Worm (Caenorhabditis elegans) whole organism, L2 larva: ENCODE data around the gene F59B10.2.

Experiments used
- C34F6.9 ChIP-seq: fragments of 150-350 bp; optimal IDR thresholded peaks from 2 replicates; lab custom pipeline; 2014; ENCODE audit warnings: missing biosample characterization, missing genetic modification characterization
- F13H6.1 ChIP-seq: sonication (generic microtip); optimal IDR thresholded peaks from 2 replicates; lab custom pipeline; 2016; ENCODE audit warnings: missing genetic modification characterization, missing compliant biosample characterization
- alr-1 ChIP-seq: fragments of 150-350 bp; optimal IDR thresholded peaks from 2 replicates; lab custom pipeline; 2014; ENCODE audit warnings: missing biosample characterization, missing genetic modification characterization
- aly-2 ChIP-seq: fragments of 150-350 bp; optimal IDR thresholded peaks from 2 replicates; lab custom pipeline; 2014; ENCODE audit warnings: missing biosample characterization, missing genetic modification characterization
- blmp-1 ChIP-seq: sonication (generic microtip); optimal IDR thresholded peaks from 2 replicates; lab custom pipeline; 2017; ENCODE audit warnings: missing genetic modification characterization, mild to moderate bottlenecking, missing compliant biosample characterization, antibody characterized with exemption, moderate library complexity; ENCODE audit not compliant: insufficient read depth
- ceh-16 ChIP-seq: fragments of 150-350 bp; optimal IDR thresholded peaks from 2 replicates; lab custom pipeline; 2014; ENCODE audit warnings: missing biosample characterization, missing genetic modification characterization
- ceh-82 ChIP-seq: fragments of 150-350 bp; optimal IDR thresholded peaks from 2 replicates; lab custom pipeline; 2014; ENCODE audit warnings: missing biosample characterization, missing genetic modification characterization
- crh-2 ChIP-seq: sonication (generic microtip); optimal IDR thresholded peaks from 2 replicates; lab custom pipeline; 2017; ENCODE audit warnings: missing biosample characterization, missing genetic modification characterization
- dmd-4 ChIP-seq: sonication (generic microtip); optimal IDR thresholded peaks from 2 replicates; lab custom pipeline; 2017; ENCODE audit warnings: missing biosample characterization, missing genetic modification characterization
- egl-27 ChIP-seq: sonication (generic microtip); optimal IDR thresholded peaks from 3 replicates; lab custom pipeline; 2017; ENCODE audit warnings: missing biosample characterization, missing genetic modification reagents, missing genetic modification characterization
- elt-1 ChIP-seq: fragments of 150-350 bp; optimal IDR thresholded peaks from 2 replicates; lab custom pipeline; 2014; ENCODE audit warnings: missing biosample characterization, missing genetic modification characterization
- elt-3 ChIP-seq: sonication (generic microtip); optimal IDR thresholded peaks from 2 replicates; lab custom pipeline; 2017; ENCODE audit warnings: missing biosample characterization, missing genetic modification characterization
- fos-1 ChIP-seq: fragments of 150-350 bp; optimal IDR thresholded peaks from 2 replicates; lab custom pipeline; 2014; ENCODE audit warnings: missing biosample characterization, missing genetic modification characterization
- lin-11 ChIP-seq: fragments of 150-350 bp; sonication (generic microtip); optimal IDR thresholded peaks from 2 replicates; lab custom pipeline; 2014; ENCODE audit warnings: missing biosample characterization, missing genetic modification characterization, inconsistent platforms, mixed read lengths
- lin-13 ChIP-seq: fragments of 150-350 bp; optimal IDR thresholded peaks from 2 replicates; lab custom pipeline; 2014; ENCODE audit warnings: missing biosample characterization, missing genetic modification reagents, missing genetic modification characterization
- lin-39 ChIP-seq: fragments of 150-350 bp; optimal IDR thresholded peaks from 2 replicates; lab custom pipeline; 2014; ENCODE audit warnings: missing biosample characterization, missing genetic modification reagents, missing genetic modification characterization
- lsy-2 ChIP-seq, 2 experiments: fragments of 150-350 bp in 1 of 2; sonication (generic microtip) in 1 of 2; optimal IDR thresholded peaks; 2 replicates each; lab custom pipeline; 2014 to 2017; ENCODE audit warnings: missing biosample characterization in 2 of 2, missing genetic modification characterization in 2 of 2
- mbf-1 ChIP-seq: sonication (generic microtip); optimal IDR thresholded peaks from 2 replicates; lab custom pipeline; 2017; ENCODE audit warnings: missing biosample characterization, missing genetic modification characterization
- mdl-1 ChIP-seq, 2 experiments: fragments of 150-350 bp in 1 of 2; sonication (generic microtip) in 1 of 2; optimal IDR thresholded peaks; 2 replicates each; lab custom pipeline; 2017; ENCODE audit warnings: missing biosample characterization in 2 of 2, missing genetic modification characterization in 2 of 2
- nhr-11 ChIP-seq: fragments of 150-350 bp; optimal IDR thresholded peaks from 2 replicates; lab custom pipeline; 2014; ENCODE audit warnings: missing biosample characterization, missing genetic modification characterization
- nhr-12 ChIP-seq: fragments of 150-350 bp; optimal IDR thresholded peaks from 2 replicates; lab custom pipeline; 2014; ENCODE audit warnings: missing biosample characterization, missing genetic modification characterization
- nhr-129 ChIP-seq: fragments of 150-350 bp; optimal IDR thresholded peaks from 2 replicates; lab custom pipeline; 2014; ENCODE audit warnings: missing biosample characterization, missing genetic modification characterization
- nhr-21 ChIP-seq: fragments of 150-350 bp; optimal IDR thresholded peaks from 2 replicates; lab custom pipeline; 2014; ENCODE audit warnings: missing biosample characterization, missing genetic modification characterization
- nhr-237 ChIP-seq: fragments of 150-350 bp; optimal IDR thresholded peaks from 2 replicates; lab custom pipeline; 2014; ENCODE audit warnings: missing biosample characterization, missing genetic modification characterization
- nhr-25 ChIP-seq: fragments of 150-350 bp; sonication (generic microtip); optimal IDR thresholded peaks from 3 replicates; lab custom pipeline; 2014; ENCODE audit warnings: missing biosample characterization, missing genetic modification characterization
- nhr-6 ChIP-seq: fragments of 150-350 bp; optimal IDR thresholded peaks from 2 replicates; lab custom pipeline; 2014; ENCODE audit warnings: missing biosample characterization, missing genetic modification characterization
- nhr-77 ChIP-seq: fragments of 150-350 bp; optimal IDR thresholded peaks from 2 replicates; lab custom pipeline; 2014; ENCODE audit warnings: missing biosample characterization, missing genetic modification characterization
- sem-4 ChIP-seq: fragments of 150-350 bp; optimal IDR thresholded peaks from 2 replicates; lab custom pipeline; 2014; ENCODE audit warnings: missing biosample characterization, missing genetic modification reagents, missing genetic modification characterization
- sma-3 ChIP-seq: sonication (generic microtip); optimal IDR thresholded peaks from 2 replicates; lab custom pipeline; 2016; ENCODE audit warnings: missing genetic modification reagents, missing genetic modification characterization, missing compliant biosample characterization
- sma-9 ChIP-seq, 2 experiments: fragments of 150-350 bp in 1 of 2; sonication (generic microtip) in 1 of 2; optimal IDR thresholded peaks; 2 replicates each; lab custom pipeline; 2014 to 2016; ENCODE audit warnings: missing genetic modification characterization in 2 of 2, mild to moderate bottlenecking in 1 of 2, missing biosample characterization in 1 of 2, missing compliant biosample characterization in 1 of 2, missing genetic modification reagents in 1 of 2, moderate library complexity in 1 of 2
- snpc-4 ChIP-seq: fragments of 150-350 bp; optimal IDR thresholded peaks from 2 replicates; lab custom pipeline; 2014; ENCODE audit warnings: missing biosample characterization, missing genetic modification characterization
- unc-39 ChIP-seq: fragments of 150-350 bp; optimal IDR thresholded peaks from 2 replicates; lab custom pipeline; 2014; ENCODE audit warnings: missing biosample characterization, missing genetic modification characterization
- unc-55 ChIP-seq: fragments of 150-350 bp; sonication (generic microtip); optimal IDR thresholded peaks from 3 replicates; lab custom pipeline; 2014; ENCODE audit warnings: missing biosample characterization, missing genetic modification reagents, missing genetic modification characterization
- unc-62 ChIP-seq: fragments of 150-350 bp; optimal IDR thresholded peaks from 2 replicates; lab custom pipeline; 2014; ENCODE audit warnings: missing biosample characterization, missing genetic modification reagents, missing genetic modification characterization
- zag-1 ChIP-seq: fragments of 150-350 bp; optimal IDR thresholded peaks from 2 replicates; lab custom pipeline; 2014; ENCODE audit warnings: missing biosample characterization, missing genetic modification characterization

The F59B10.2 gene

ce11 chrII:10502491-10503063 is 7.1 kb downstream of the F59B10.2 start, which contains the start of gene myrf-1 (continued):
- TF ChIP-seq lin-11 (peak; percentile 86), lin-13 (GFP tag; lab: Kevin White, UChicago) (peak; percentile 72), lin-39 (tag; lab: Kevin White, UChicago) (no peak), blmp-1 (peak; percentile 50), unc-39 (no peak), sma-3 (GFP tag; lab: Kevin White, UChicago) (peak; percentile 85), mbf-1 (tag; lab: Kevin White, UChicago) (no peak), zag-1 (peak; percentile 93), lsy-2 (tag; optimal IDR thresholded peaks at IDR 0.05; lab: Kevin White, UChicago) (peak; percentile 39 to 81), nhr-21 (tag; lab: Kevin White, UChicago) (peak; percentile 82), nhr-6 (no peak), nhr-11 (tag; lab: Kevin White, UChicago) (no peak), dmd-4 (tag; lab: Kevin White, UChicago) (no peak), nhr-77 (no peak), aly-2 (tag; lab: Kevin White, UChicago) (no peak), nhr-12 (tag; lab: Kevin White, UChicago) (no peak), unc-55 (GFP tag; lab: Kevin White, UChicago) (peak; percentile 80)

DNA sequence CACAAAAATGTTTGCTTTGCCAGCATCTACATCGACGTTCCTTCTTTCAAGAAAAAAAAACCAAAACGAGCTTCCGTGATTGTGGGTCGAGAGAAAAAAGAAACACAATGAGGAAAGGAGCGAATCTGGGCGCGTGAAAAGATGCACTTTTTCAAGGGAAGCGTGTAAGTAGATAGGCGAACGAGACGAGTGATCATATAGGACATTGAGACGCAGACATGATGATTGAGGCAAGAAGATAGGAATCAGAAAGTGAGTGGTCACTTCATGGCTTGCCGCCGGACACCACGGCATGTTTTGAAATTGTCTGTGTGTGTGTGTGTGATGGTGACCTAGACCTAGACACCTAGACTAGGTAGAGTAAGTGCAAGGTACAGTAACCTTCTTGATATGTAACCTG is 8.1 kb downstream of the F59B10.2 start:
- TF ChIP-seq fos-1 (tag; lab: Kevin White, UChicago) = peak; percentile 83
- TF ChIP-seq alr-1 (tag; lab: Kevin White, UChicago) = no peak
- peak; percentile 51 for TF ChIP-seq zag-1
- peak; percentile 89 for TF ChIP-seq F13H6.1 (tag; lab: Kevin White, UChicago)
- TF ChIP-seq mbf-1 (tag; lab: Kevin White, UChicago) = no peak
- TF ChIP-seq lin-11 = no peak
- peak; percentile 83 for TF ChIP-seq sem-4
- TF ChIP-seq unc-62 (GFP tag; lab: Kevin White, UChicago) = no peak
- no peak for TF ChIP-seq snpc-4 (tag; lab: Kevin White, UChicago)
- no peak for TF ChIP-seq ceh-82 (tag; lab: Kevin White, UChicago)
- TF ChIP-seq lsy-2 (tag; optimal IDR thresholded peaks at IDR 0.05; lab: Kevin White, UChicago) = peak in 1 of 2 experiments; percentile 73
- TF ChIP-seq elt-1 (tag; lab: Kevin White, UChicago) = no peak
- peak; percentile 75 for TF ChIP-seq nhr-21 (tag; lab: Kevin White, UChicago)
- no peak for TF ChIP-seq lin-39 (tag; lab: Kevin White, UChicago)
- TF ChIP-seq blmp-1 = peak; percentile 95
- peak; percentile 3 for TF ChIP-seq nhr-77
- TF ChIP-seq elt-3 (tag; lab: Kevin White, UChicago) = no peak
- peak; percentile 60 for TF ChIP-seq C34F6.9 (tag; lab: Kevin White, UChicago)
- TF ChIP-seq nhr-25 (tag; lab: Kevin White, UChicago) = peak; percentile 52
- TF ChIP-seq ceh-16 (tag; lab: Kevin White, UChicago) = peak; percentile 44
- no peak for TF ChIP-seq nhr-237
- TF ChIP-seq crh-2 (tag; lab: Kevin White, UChicago) = peak; percentile 51
- no peak for TF ChIP-seq unc-39
- peak; percentile 66 for TF ChIP-seq nhr-129 (tag; lab: Kevin White, UChicago)
- TF ChIP-seq egl-27 (tag; lab: Kevin White, UChicago) = peak; percentile 38
- peak; percentile 49 to 69 for TF ChIP-seq mdl-1 (tag; optimal IDR thresholded peaks at IDR 0.05; lab: Kevin White, UChicago)
- peak; percentile 59 for TF ChIP-seq sma-3 (GFP tag; lab: Kevin White, UChicago)
- TF ChIP-seq sma-9 (GFP tag; optimal IDR thresholded peaks at IDR 0.05; lab: Kevin White, UChicago) = peak; percentile 82
- TF ChIP-seq sma-9 (tag; optimal IDR thresholded peaks at IDR 0.05; lab: Kevin White, UChicago) = no peak
- TF ChIP-seq nhr-12 (tag; lab: Kevin White, UChicago) = no peak
- TF ChIP-seq lin-13 (GFP tag; lab: Kevin White, UChicago) = peak; percentile 25
- TF ChIP-seq, all 48 proteins: peak for 18

DNA sequence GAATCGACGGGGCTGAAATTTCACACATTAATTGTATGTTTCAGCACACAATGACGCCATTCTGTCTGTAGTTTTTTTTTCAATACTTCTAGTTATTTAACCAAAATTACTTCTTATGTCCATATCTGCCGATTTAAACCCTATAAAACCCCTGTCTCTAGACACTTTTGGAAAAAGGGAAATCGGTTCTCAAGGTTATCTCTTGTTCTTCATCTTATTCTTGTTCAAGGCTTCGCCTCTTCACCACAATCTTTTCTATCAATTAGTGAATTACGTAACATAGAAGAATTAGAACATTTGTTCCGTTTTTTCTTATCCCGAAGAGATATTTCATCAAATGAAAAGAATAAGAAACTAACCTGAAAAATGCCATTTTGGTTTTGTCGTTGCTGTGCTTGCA is 9.0 kb downstream of the F59B10.2 start:
- TF ChIP-seq dmd-4 (tag; lab: Kevin White, UChicago) (no peak), blmp-1 (peak; percentile 55), nhr-25 (tag; lab: Kevin White, UChicago) (peak; percentile 50), alr-1 (tag; lab: Kevin White, UChicago) (no peak), nhr-237 (no peak), ceh-16 (tag; lab: Kevin White, UChicago) (peak; percentile 32), sma-9 (GFP tag; optimal IDR thresholded peaks at IDR 0.05; lab: Kevin White, UChicago) (peak; percentile 20), sma-9 (tag; optimal IDR thresholded peaks at IDR 0.05; lab: Kevin White, UChicago) (no peak)
- TF ChIP-seq, all 48 proteins: peak for 4
